Worm (Caenorhabditis elegans): ENCODE data around the gene srj-15.

srj-15 gene

ce11 chrV:2008412-2008811 lies 43.7 kb upstream of the srj-15 start (continued):
- TF ChIP-seq aha-1 (tag; optimal IDR thresholded peaks at IDR 0.05) (no peak), nhr-237 (tag; optimal IDR thresholded peaks at IDR 0.05) (no peak), vab-15 (tag; optimal IDR thresholded peaks at IDR 0.05) (no peak), dsc-1 (tag; optimal IDR thresholded peaks at IDR 0.05) (no peak), lin-15B (tag; optimal IDR thresholded peaks at IDR 0.05) (peak; percentile 53), mdl-1 (tag; optimal IDR thresholded peaks at IDR 0.05) (peak in 1 of 2 experiments; percentile 14), ceh-8 (GFP tag; optimal IDR thresholded peaks at IDR 0.05) (no peak), unc-98 (GFP tag; IDR thresholded peaks at IDR 0.05) (no peak), ceh-88 (GFP tag; IDR thresholded peaks at IDR 0.05) (peak; percentile 59; the same call in 1 of the 2 replicates), zip-4 (GFP tag; optimal IDR thresholded peaks at IDR 0.05) (no peak), nhr-11 (tag; optimal IDR thresholded peaks at IDR 0.05) (no peak), sox-4 (tag; optimal IDR thresholded peaks at IDR 0.05) (no peak), nhr-20 (tag; optimal IDR thresholded peaks at IDR 0.05) (peak; percentile 56), tbx-2 (tag; optimal IDR thresholded peaks at IDR 0.05) (peak; percentile 34), lin-39 (tag; optimal IDR thresholded peaks at IDR 0.05) (no peak), skn-1 (tag; optimal IDR thresholded peaks at IDR 0.05) (no peak), fkh-10 (GFP tag; optimal IDR thresholded peaks at IDR 0.05) (no peak), unc-130 (tag; optimal IDR thresholded peaks at IDR 0.05) (no peak), F16B12.6 (tag; optimal IDR thresholded peaks at IDR 0.05) (peak; percentile 76), C16A3.4 (tag; optimal IDR thresholded peaks at IDR 0.05) (no peak), snu-23 (GFP tag; optimal IDR thresholded peaks at IDR 0.05) (peak; percentile 54), unc-86 (tag; optimal IDR thresholded peaks at IDR 0.05) (no peak), nhr-47 (tag; optimal IDR thresholded peaks at IDR 0.05) (peak; percentile 69), nhr-12 (tag; optimal IDR thresholded peaks at IDR 0.05) (no peak), C34B4.2 (tag; optimal IDR thresholded peaks at IDR 0.05) (no peak), lsy-2 (tag; optimal IDR thresholded peaks at IDR 0.05) (peak; percentile 82 to 97), hpl-2 (GFP tag; optimal IDR thresholded peaks at IDR 0.05) (peak; percentile 75), unc-30 (tag; optimal IDR thresholded peaks at IDR 0.05) (no peak), fos-1 (tag; optimal IDR thresholded peaks at IDR 0.05) (no peak), fkh-8 (tag; optimal IDR thresholded peaks at IDR 0.05) (peak; percentile 34), nhr-85 (tag) (peak; percentile 94), ceh-82 (tag; optimal IDR thresholded peaks at IDR 0.05) (peak in 2 of 3 experiments; percentile 8 to 10), isw-1 (GFP tag; IDR thresholded peaks at IDR 0.05) (no peak), jun-1 (tag; optimal IDR thresholded peaks at IDR 0.05) (no peak), pqm-1 (tag; optimal IDR thresholded peaks at IDR 0.05) (no peak), tlp-1 (tag; optimal IDR thresholded peaks at IDR 0.05) (no peak), fkh-4 (tag; optimal IDR thresholded peaks at IDR 0.05; ENCODE audit: borderline replicate concordance) (no peak), elt-2 (tag; optimal IDR thresholded peaks at IDR 0.05) (no peak), ceh-63 (GFP tag; optimal IDR thresholded peaks at IDR 0.05) (no peak), grh-1 (GFP tag; IDR thresholded peaks at IDR 0.05) (peak; percentile 51), ets-5 (GFP tag; IDR thresholded peaks at IDR 0.05) (no peak), pag-3 (tag; optimal IDR thresholded peaks at IDR 0.05; ENCODE audit: borderline replicate concordance, insufficient read depth) (no peak)

- no peak for TF ChIP-seq aha-1 (tag; optimal IDR thresholded peaks at IDR 0.05)
- TF ChIP-seq unc-130 (tag; optimal IDR thresholded peaks at IDR 0.05) = no peak
- TF ChIP-seq unc-30 (tag; optimal IDR thresholded peaks at IDR 0.05) = no peak
- TF ChIP-seq jun-1 (tag; optimal IDR thresholded peaks at IDR 0.05) = no peak
- no peak for TF ChIP-seq C04F5.9 (tag; optimal IDR thresholded peaks at IDR 0.05)
- no peak for TF ChIP-seq sup-37 (GFP tag; optimal IDR thresholded peaks at IDR 0.05)
- TF ChIP-seq ceh-63 (GFP tag; optimal IDR thresholded peaks at IDR 0.05) = no peak
- no peak for TF ChIP-seq fkh-8 (tag; optimal IDR thresholded peaks at IDR 0.05)
- TF ChIP-seq unc-86 (tag; optimal IDR thresholded peaks at IDR 0.05) = no peak
- TF ChIP-seq skn-1 (tag; optimal IDR thresholded peaks at IDR 0.05) = no peak
- no peak for TF ChIP-seq hlh-17 (GFP tag; optimal IDR thresholded peaks at IDR 0.05; ENCODE audit: borderline replicate concordance)
- no peak for TF ChIP-seq ceh-82 (tag; optimal IDR thresholded peaks at IDR 0.05)
- no peak for TF ChIP-seq nhr-11 (tag; optimal IDR thresholded peaks at IDR 0.05)
- no peak for TF ChIP-seq xbp-1 (tag; optimal IDR thresholded peaks at IDR 0.05)
- no peak for TF ChIP-seq isw-1 (GFP tag; IDR thresholded peaks at IDR 0.05)
- TF ChIP-seq nhr-47 (tag; optimal IDR thresholded peaks at IDR 0.05) = no peak
- no peak for TF ChIP-seq vab-15 (tag; optimal IDR thresholded peaks at IDR 0.05)
- no peak for TF ChIP-seq C34B4.2 (tag; optimal IDR thresholded peaks at IDR 0.05)
- no peak for TF ChIP-seq sptf-1 (tag; optimal IDR thresholded peaks at IDR 0.05)
- no peak for TF ChIP-seq sox-4 (tag; optimal IDR thresholded peaks at IDR 0.05)
These were observed 40.0 kb upstream of the srj-15 start, which contains the start of gene cysl-4 for ce11 chrV:2004659-2005058. TSS of gene cysl-4 (plus strand) at chrV:2004959.

Data from whole organism, L1 larva.